Fruit fly (Drosophila melanogaster): Measurements from ENCODE around the gene CG14561.

The CG14561 gene

dm6 chr3L:22083131-22083648 is 17.5 kb downstream of the CG14561 start:
- TF ChIP-seq CG8478 (optimal IDR thresholded peaks at IDR 0.05): no peak
- no peak for TF ChIP-seq CTCF (optimal IDR thresholded peaks at IDR 0.05)

- no peak for TF ChIP-seq CG8478 (optimal IDR thresholded peaks at IDR 0.05)
- TF ChIP-seq CTCF (optimal IDR thresholded peaks at IDR 0.05): no peak
Measured at dm6 chr3L:22091339-22091738, 25.6 kb downstream of the CG14561 start.

dm6 chr3L:22094308-22094866 is 28.7 kb downstream of the CG14561 start:
- no peak for TF ChIP-seq CTCF (optimal IDR thresholded peaks at IDR 0.05)
- no peak for TF ChIP-seq CG8478 (optimal IDR thresholded peaks at IDR 0.05)

DNA sequence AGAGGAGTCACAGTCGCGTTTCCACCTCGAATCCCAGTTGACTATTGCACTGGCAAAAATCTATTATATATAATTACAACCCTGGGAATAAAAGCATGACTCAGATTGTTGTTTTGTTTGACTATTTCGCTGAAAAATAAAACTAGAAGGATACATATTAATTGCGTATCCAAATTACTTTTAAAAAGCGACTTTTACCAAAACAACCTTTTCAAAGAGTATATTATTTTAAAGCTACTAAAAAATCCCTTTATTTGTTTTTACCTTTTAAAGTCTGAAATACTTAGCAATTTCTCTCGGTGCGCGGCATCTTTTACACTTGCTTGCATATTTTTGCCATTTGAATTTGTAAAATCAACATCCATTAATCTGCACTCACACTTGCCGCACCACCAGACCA is 41.0 kb downstream of the CG14561 start:
- TF ChIP-seq CG8478 (optimal IDR thresholded peaks at IDR 0.05) (no peak), CTCF (optimal IDR thresholded peaks at IDR 0.05) (no peak)

DNA sequence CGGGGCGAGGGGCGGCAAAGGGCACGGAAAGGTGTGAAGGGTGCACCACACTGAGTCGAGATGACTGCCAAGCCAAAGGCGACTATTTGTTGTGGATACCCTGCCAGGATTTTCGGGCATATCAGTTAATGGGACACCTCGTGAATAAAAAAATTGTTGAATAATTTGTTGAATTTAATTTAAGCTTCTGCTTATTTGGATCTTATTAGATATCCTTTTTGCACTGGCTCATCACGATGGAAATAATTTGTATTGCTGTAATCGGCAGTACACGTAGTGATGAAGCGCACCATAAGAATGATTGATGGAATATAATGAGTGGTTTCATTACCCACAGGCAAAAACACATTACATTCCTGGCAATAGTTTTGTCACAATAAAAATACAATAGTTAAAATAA is 44.2 kb downstream of the CG14561 start:
- TF ChIP-seq CTCF (optimal IDR thresholded peaks at IDR 0.05) (no peak), CG8478 (optimal IDR thresholded peaks at IDR 0.05) (no peak)

dm6 chr3L:22113186-22113585 is 47.5 kb downstream of the CG14561 start:
- TF ChIP-seq CTCF (optimal IDR thresholded peaks at IDR 0.05): no peak
- no peak for TF ChIP-seq CG8478 (optimal IDR thresholded peaks at IDR 0.05)
